Fruit fly (Drosophila melanogaster) whole organism: ENCODE results near the gene CG3342.

Experiments used
- CG8478 ChIP-seq: fragments of >200 bp; optimal IDR thresholded peaks from 2 replicates; lab custom pipeline; 2018; ENCODE audit warnings: inconsistent platforms
- Dll ChIP-seq: fragments of >200 bp; optimal IDR thresholded peaks from 2 replicates; lab custom pipeline; 2017
- pan ChIP-seq: fragments of >200 bp; optimal IDR thresholded peaks from 2 replicates; lab custom pipeline; 2017
- psq ChIP-seq: fragments of >200 bp; optimal IDR thresholded peaks from 2 replicates; lab custom pipeline; 2017

DNA sequence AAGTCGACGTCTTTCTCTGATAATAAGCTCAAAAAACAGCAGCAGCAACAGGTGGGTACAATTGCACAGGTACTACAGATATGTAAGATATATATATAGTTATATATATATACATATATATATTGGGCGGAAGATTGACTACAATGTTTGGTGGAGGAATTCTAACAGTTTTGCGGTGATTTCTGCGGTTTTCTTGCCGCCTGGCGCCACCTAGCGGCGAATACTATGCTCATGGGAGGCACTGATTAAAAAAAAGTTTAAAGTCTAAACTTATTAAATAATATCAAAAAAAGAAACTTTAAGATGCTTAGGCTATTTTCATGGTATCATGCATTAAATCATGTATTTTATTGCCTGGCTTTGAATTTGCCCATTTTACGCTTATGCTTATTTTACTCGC is 13.6 kb upstream of the CG3342 start:
- TF ChIP-seq CG8478 (lab: Kevin White, UChicago) (no peak), pan (no peak), Dll (no peak), psq (lab: Kevin White, UChicago) (no peak)
